Fruit fly (Drosophila melanogaster): ENCODE data around the gene Taf12L.

- no peak for TF ChIP-seq bab1 (GFP tag; optimal IDR thresholded peaks at IDR 0.05)
- no peak for TF ChIP-seq CG33017 (tag; optimal IDR thresholded peaks at IDR 0.05)
- no peak for TF ChIP-seq CG11617 (GFP tag; optimal IDR thresholded peaks at IDR 0.05)
- TF ChIP-seq tj (GFP tag; optimal IDR thresholded peaks at IDR 0.05) = no peak
- no peak for TF ChIP-seq CG7101 (tag; optimal IDR thresholded peaks at IDR 0.05)
- TF ChIP-seq Hr96 (GFP tag; optimal IDR thresholded peaks at IDR 0.05) = no peak
- TF ChIP-seq CG14711 (tag; optimal IDR thresholded peaks at IDR 0.05) = no peak
- TF ChIP-seq CG7045 (GFP tag; optimal IDR thresholded peaks at IDR 0.05) = no peak
- no peak for TF ChIP-seq CG12768 (GFP tag; optimal IDR thresholded peaks at IDR 0.05)
- no peak for TF ChIP-seq Mnt (GFP tag; optimal IDR thresholded peaks at IDR 0.05)
- no peak for TF ChIP-seq CG5204 (GFP tag; optimal IDR thresholded peaks at IDR 0.05)
- TF ChIP-seq Crg-1 (GFP tag; optimal IDR thresholded peaks at IDR 0.05) = no peak
- TF ChIP-seq cic (GFP tag; optimal IDR thresholded peaks at IDR 0.05) = no peak
- no peak for TF ChIP-seq pad (GFP tag; optimal IDR thresholded peaks at IDR 0.05)
Observed at dm6 chr2L:4701385-4701784, at the start of gene Taf12L.

All from whole organism, adult.